Fruit fly (Drosophila melanogaster): ENCODE measurements around the gene CG18273.

CG18273 gene

DNA sequence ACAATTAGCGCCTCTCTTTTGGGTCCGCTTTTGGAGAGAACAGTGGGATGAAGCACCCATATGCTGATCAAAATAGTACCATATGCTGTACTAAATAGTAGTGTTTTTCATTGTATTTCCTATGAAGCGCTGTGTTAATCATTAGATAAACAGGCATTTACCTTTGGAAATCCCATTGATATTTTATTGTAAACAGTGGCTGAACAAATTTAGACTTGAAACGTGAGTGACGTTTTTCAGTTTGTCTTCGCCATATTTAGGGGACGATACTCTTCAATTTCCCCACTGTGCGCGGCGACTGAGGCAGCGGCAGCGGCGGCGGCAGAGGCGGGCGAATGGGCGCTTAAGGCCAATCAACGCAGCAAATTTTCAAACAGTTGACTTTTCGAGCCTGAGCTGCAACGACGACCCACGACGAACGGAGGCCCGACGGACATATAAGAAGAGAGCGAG is 12.2 kb upstream of the CG18273 start (continued):
- TF ChIP-seq Mes4 (GFP tag; optimal IDR thresholded peaks at IDR 0.05) (peak; percentile 70), CG4854 (GFP tag; optimal IDR thresholded peaks at IDR 0.05) (peak; percentile 70), BtbVII (GFP tag; optimal IDR thresholded peaks at IDR 0.05) (peak; percentile 90), HLH4C (GFP tag; IDR thresholded peaks at IDR 0.05; ENCODE audit: partially characterized antibody) (no peak), CG6654 (GFP tag; optimal IDR thresholded peaks at IDR 0.05) (peak; percentile 41), CG2116 (GFP tag; optimal IDR thresholded peaks at IDR 0.05) (peak; percentile 38), CG13624 (GFP tag; optimal IDR thresholded peaks at IDR 0.05) (peak; percentile 81), lab (GFP tag; optimal IDR thresholded peaks at IDR 0.05) (peak; percentile 93), CG8359 (GFP tag; optimal IDR thresholded peaks at IDR 0.05; ENCODE audit: borderline replicate concordance) (peak; percentile 52), ind (GFP tag; optimal IDR thresholded peaks at IDR 0.05) (peak; percentile 72), kni (GFP tag; optimal IDR thresholded peaks at IDR 0.05) (peak; percentile 82), az2 (GFP tag; optimal IDR thresholded peaks at IDR 0.05) (peak; percentile 64), lbe (GFP tag; optimal IDR thresholded peaks at IDR 0.05) (peak; percentile 24), CG11696 (GFP tag; IDR thresholded peaks at IDR 0.05) (0 out of 2 replicates have a peak, but pooled peaks have one; percentile 28), chif (GFP tag; optimal IDR thresholded peaks at IDR 0.05) (peak; percentile 51 to 71), trem (tag; optimal IDR thresholded peaks at IDR 0.05) (peak; percentile 35), Nf-YC (tag; optimal IDR thresholded peaks at IDR 0.05) (peak; percentile 74), zen2 (GFP tag; IDR thresholded peaks at IDR 0.05; ENCODE audit: partially characterized antibody) (peak; percentile 39; the same call in 1 of the 3 replicates), E2f2 (GFP tag; IDR thresholded peaks at IDR 0.05) (peak; percentile 59; the same call in 1 of the 2 replicates), tin (GFP tag; optimal IDR thresholded peaks at IDR 0.05) (peak; percentile 49), ac (GFP tag; optimal IDR thresholded peaks at IDR 0.05) (peak; percentile 9), grau (tag; optimal IDR thresholded peaks at IDR 0.05) (peak; percentile 87), chm (GFP tag; IDR thresholded peaks at IDR 0.05) (no peak; the same call in 1 of the 2 replicates), sens (GFP tag) (peak; percentile 92), sens-2 (GFP tag; IDR thresholded peaks at IDR 0.05) (no peak), ara (GFP tag; IDR thresholded peaks at IDR 0.05) (peak; percentile 48), NFAT (GFP tag; IDR thresholded peaks at IDR 0.05) (peak; percentile 36; the same call in 1 of the 2 replicates), CG8478 (optimal IDR thresholded peaks at IDR 0.05) (no peak), shn (GFP tag; optimal IDR thresholded peaks at IDR 0.05) (peak; percentile 90), CG15696 (tag; optimal IDR thresholded peaks at IDR 0.05) (peak; percentile 70), Bteb2 (GFP tag; optimal IDR thresholded peaks at IDR 0.05) (peak; percentile 77), NK7.1 (GFP tag; optimal IDR thresholded peaks at IDR 0.05) (peak; percentile 79), wor (GFP tag; IDR thresholded peaks at IDR 0.05) (peak; percentile 46; the same call in 1 of the 2 replicates), Xrp1 (GFP tag; IDR thresholded peaks at IDR 0.05) (peak; percentile 78), ash1 (GFP tag; optimal IDR thresholded peaks at IDR 0.05) (peak; percentile 10), Adf1 (GFP tag; IDR thresholded peaks at IDR 0.05) (peak; percentile 96), CG3995 (GFP tag; optimal IDR thresholded peaks at IDR 0.05) (peak; percentile 52), Hey (tag; optimal IDR thresholded peaks at IDR 0.05) (peak; percentile 72), run (tag; optimal IDR thresholded peaks at IDR 0.05) (peak; percentile 75), chn (GFP tag; optimal IDR thresholded peaks at IDR 0.05) (peak; percentile 62), Bgb (GFP tag; IDR thresholded peaks at IDR 0.05; ENCODE audit: partially characterized antibody) (no peak; the same call in 1 of the 2 replicates), CG10565 (GFP tag; optimal IDR thresholded peaks at IDR 0.05) (no peak), CG14014 (GFP tag; IDR thresholded peaks at IDR 0.05) (peak; percentile 82), croc (GFP tag; conservative IDR thresholded peaks at IDR 0.05) (peak; percentile 49; the same call in 2 of the 3 replicates), amos (GFP tag; IDR thresholded peaks at IDR 0.05; ENCODE audit: partially characterized antibody) (no peak), prd (optimal IDR thresholded peaks at IDR 0.05) (no peak), prd (GFP tag; IDR thresholded peaks at IDR 0.05) (peak; percentile 72), CG13123 (GFP tag; optimal IDR thresholded peaks at IDR 0.05) (peak; percentile 53), CG12219 (GFP tag; optimal IDR thresholded peaks at IDR 0.05) (peak; percentile 85), disco-r (GFP tag; optimal IDR thresholded peaks at IDR 0.05) (peak; percentile 66), vnd (GFP tag; IDR thresholded peaks at IDR 0.05; ENCODE audit: partially characterized antibody) (0 out of 3 replicates have a peak, but pooled peaks have one; percentile 30)

Data from whole organism, embryonic.